Fruit fly (Drosophila melanogaster) whole organism, embryonic: ENCODE results near the gene CG12589.

Experiments used
- Abd-B ChIP-seq: fragments of 200-800 bp; sonication (Bioruptor generic); optimal IDR thresholded peaks from 2 replicates; lab custom pipeline; 2018; ENCODE audit warnings: missing biosample characterization, mild to moderate bottlenecking, missing genetic modification characterization, moderate library complexity
- Aef1 ChIP-seq: fragments of 200-800 bp; sonication (Bioruptor generic); IDR thresholded peaks from 3 replicates; pipeline ENCODE4 v1.3.6; 2022; ENCODE audit warnings: missing biosample characterization, missing genetic modification characterization
- B-H1 ChIP-seq: fragments of 200-800 bp; sonication (Bioruptor generic); IDR thresholded peaks from 3 replicates; pipeline ENCODE4 v1.3.6; 2022; ENCODE audit warnings: missing biosample characterization, missing genetic modification characterization
- BEAF-32 ChIP-seq: fragments of 200-800 bp; sonication (Bioruptor generic); optimal IDR thresholded peaks from 3 replicates; lab custom pipeline; 2017; ENCODE audit warnings: missing biosample characterization, missing genetic modification characterization, mild to moderate bottlenecking, moderate library complexity, missing genetic modification reagents
- BtbVII ChIP-seq: fragments of 200-800 bp; sonication (Bioruptor generic); optimal IDR thresholded peaks from 3 replicates; lab custom pipeline; 2017; ENCODE audit warnings: missing biosample characterization, mild to moderate bottlenecking, missing genetic modification characterization
- CG10462 ChIP-seq: fragments of 200-800 bp; sonication (Bioruptor generic); optimal IDR thresholded peaks from 2 replicates; lab custom pipeline; 2016; ENCODE audit warnings: missing biosample characterization, missing genetic modification characterization
- CG11695 ChIP-seq: fragments of 200-800 bp; sonication (Bioruptor generic); IDR thresholded peaks from 3 replicates; pipeline ENCODE4 v1.3.6; 2022; ENCODE audit warnings: missing biosample characterization, missing genetic modification characterization
- CG12659 ChIP-seq: fragments of 200-800 bp; sonication (Bioruptor generic); optimal IDR thresholded peaks from 3 replicates; lab custom pipeline; 2017; ENCODE audit warnings: mild to moderate bottlenecking, missing biosample characterization, missing genetic modification reagents, missing genetic modification characterization
- CG17829 ChIP-seq: fragments of 200-800 bp; optimal IDR thresholded peaks from 2 replicates; lab custom pipeline; 2019; ENCODE audit warnings: missing biosample characterization, mild to moderate bottlenecking, missing genetic modification characterization, moderate library complexity
- CG1792 ChIP-seq: fragments of 200-800 bp; sonication (Bioruptor generic); optimal IDR thresholded peaks from 2 replicates; lab custom pipeline; 2016; ENCODE audit warnings: missing biosample characterization, missing genetic modification characterization
- CG1832 ChIP-seq: fragments of 200-800 bp; sonication (Bioruptor generic); optimal IDR thresholded peaks from 2 replicates; lab custom pipeline; 2017; ENCODE audit warnings: missing biosample characterization, mild to moderate bottlenecking, missing genetic modification characterization, inconsistent platforms
- CG2678 ChIP-seq: fragments of 200-800 bp; sonication (Bioruptor generic); optimal IDR thresholded peaks from 3 replicates; lab custom pipeline; 2019; ENCODE audit warnings: missing biosample characterization, mild to moderate bottlenecking, missing genetic modification characterization, moderate library complexity
- CG3065 ChIP-seq: fragments of 200-800 bp; sonication (Bioruptor generic); optimal IDR thresholded peaks from 2 replicates; lab custom pipeline; 2016; ENCODE audit warnings: missing biosample characterization, missing genetic modification characterization
- CG32532 ChIP-seq: fragments of 200-800 bp; sonication (Bioruptor generic); IDR thresholded peaks from 2 replicates; pipeline ENCODE4 v1.3.6; 2022; ENCODE audit warnings: missing biosample characterization, missing genetic modification characterization
- CG32767 ChIP-seq: fragments of 200-800 bp; sonication (Bioruptor generic); IDR thresholded peaks from 2 replicates; pipeline ENCODE4 v1.3.6; 2022; ENCODE audit warnings: missing biosample characterization, missing genetic modification characterization
- CG43689 ChIP-seq: fragments of 200-800 bp; sonication (Bioruptor generic); IDR thresholded peaks from 2 replicates; pipeline ENCODE4 v1.3.6; 2022; ENCODE audit warnings: missing biosample characterization, missing genetic modification characterization
- CG4424 ChIP-seq: fragments of 200-800 bp; sonication (Bioruptor generic); optimal IDR thresholded peaks from 3 replicates; lab custom pipeline; 2016; ENCODE audit warnings: missing biosample characterization, missing genetic modification characterization
- CG4707 ChIP-seq: fragments of 200-800 bp; sonication (Bioruptor generic); optimal IDR thresholded peaks from 2 replicates; lab custom pipeline; 2018; ENCODE audit warnings: missing biosample characterization, mild to moderate bottlenecking, missing genetic modification characterization, moderate library complexity
- CG6272 ChIP-seq: fragments of 200-800 bp; sonication (Bioruptor generic); IDR thresholded peaks from 2 replicates; pipeline ENCODE4 v1.3.6; 2022; ENCODE audit warnings: missing biosample characterization, missing genetic modification characterization
- CG7963 ChIP-seq: fragments of 200-800 bp; sonication (Bioruptor generic); IDR thresholded peaks from 3 replicates; pipeline ENCODE4 v1.3.6; 2022; ENCODE audit warnings: missing biosample characterization, missing genetic modification characterization; ENCODE audit not compliant: partially characterized antibody
- CG8281 ChIP-seq: fragments of 200-800 bp; sonication (Bioruptor generic); optimal IDR thresholded peaks from 2 replicates; lab custom pipeline; 2018; ENCODE audit warnings: missing biosample characterization, mild to moderate bottlenecking, missing genetic modification characterization, moderate library complexity
- CG8944 ChIP-seq: fragments of 200-800 bp; sonication (Bioruptor generic); optimal IDR thresholded peaks from 3 replicates; lab custom pipeline; 2016; ENCODE audit warnings: missing biosample characterization, missing genetic modification characterization
- CG9817 ChIP-seq: fragments of 200-800 bp; sonication (Bioruptor generic); optimal IDR thresholded peaks from 2 replicates; lab custom pipeline; 2018; ENCODE audit warnings: missing biosample characterization, mild to moderate bottlenecking, missing genetic modification characterization, moderate library complexity
- CG9876 ChIP-seq: fragments of 200-800 bp; sonication (Bioruptor generic); optimal IDR thresholded peaks from 2 replicates; lab custom pipeline; 2016; ENCODE audit warnings: missing biosample characterization, missing genetic modification characterization
- Chrac-16 ChIP-seq: fragments of 200-800 bp; sonication (Bioruptor generic); optimal IDR thresholded peaks from 3 replicates; lab custom pipeline; 2016; ENCODE audit warnings: missing biosample characterization, missing genetic modification characterization
- Dip2 ChIP-seq: fragments of 200-800 bp; sonication (Bioruptor generic); IDR thresholded peaks from 2 replicates; pipeline ENCODE4 v1.3.6; 2022; ENCODE audit warnings: missing biosample characterization, missing genetic modification characterization
- E2f2 ChIP-seq: fragments of 200-800 bp; sonication (Bioruptor generic); IDR thresholded peaks from 2 replicates; pipeline ENCODE4 v1.3.6; 2022; ENCODE audit warnings: missing biosample characterization, missing genetic modification characterization
- Mad ChIP-seq: fragments of 200-800 bp; sonication (Bioruptor generic); optimal IDR thresholded peaks from 2 replicates; lab custom pipeline; 2016; ENCODE audit warnings: missing biosample characterization, missing genetic modification characterization
- Max ChIP-seq: fragments of 200-800 bp; sonication (Bioruptor generic); optimal IDR thresholded peaks from 2 replicates; lab custom pipeline; 2016; ENCODE audit warnings: missing biosample characterization, mild to moderate bottlenecking, missing genetic modification characterization
- Oaz ChIP-seq: fragments of 200-800 bp; sonication (Bioruptor generic); IDR thresholded peaks from 2 replicates; pipeline ENCODE4 v1.3.6; 2022; ENCODE audit warnings: missing biosample characterization, missing genetic modification characterization
- Ravus ChIP-seq: fragments of 200-800 bp; sonication (Bioruptor generic); IDR thresholded peaks from 2 replicates; pipeline ENCODE4 v1.3.6; 2022; ENCODE audit warnings: missing biosample characterization, missing genetic modification characterization
- YL-1 ChIP-seq: fragments of 200-800 bp; sonication (Bioruptor generic); optimal IDR thresholded peaks from 3 replicates; lab custom pipeline; 2017; ENCODE audit warnings: missing biosample characterization, mild to moderate bottlenecking, missing genetic modification characterization
- ato ChIP-seq: fragments of 200-800 bp; sonication (Bioruptor generic); IDR thresholded peaks from 2 replicates; pipeline ENCODE4 v1.3.6; 2022; ENCODE audit warnings: missing biosample characterization, missing genetic modification characterization; ENCODE audit not compliant: partially characterized antibody
- chinmo ChIP-seq: fragments of 200-800 bp; sonication (Bioruptor generic); IDR thresholded peaks from 4 replicates; pipeline ENCODE4 v1.3.6; 2022; ENCODE audit warnings: missing biosample characterization, missing genetic modification characterization; ENCODE audit not compliant: partially characterized antibody
- chm ChIP-seq: fragments of 200-800 bp; sonication (Bioruptor generic); IDR thresholded peaks from 2 replicates; pipeline ENCODE4 v1.3.6; 2022; ENCODE audit warnings: missing biosample characterization, missing genetic modification characterization
- chn ChIP-seq: fragments of 200-800 bp; sonication (Bioruptor generic); optimal IDR thresholded peaks from 2 replicates; lab custom pipeline; 2016; ENCODE audit warnings: missing biosample characterization, missing genetic modification characterization
- crp ChIP-seq, 2 experiments: fragments of 200-800 bp; sonication (Bioruptor generic); optimal IDR thresholded peaks; 2 replicates in 1 of 2; 3 replicates in 1 of 2; lab custom pipeline; 2017; ENCODE audit warnings: missing biosample characterization in 2 of 2, missing genetic modification characterization in 2 of 2, mild to moderate bottlenecking in 1 of 2, moderate library complexity in 1 of 2
- danr ChIP-seq: fragments of 200-800 bp; sonication (Bioruptor generic); IDR thresholded peaks from 2 replicates; pipeline ENCODE4 v1.3.6; 2022; ENCODE audit warnings: missing biosample characterization, missing genetic modification characterization
- gem ChIP-seq: fragments of 200-800 bp; sonication (Bioruptor generic); optimal IDR thresholded peaks from 2 replicates; lab custom pipeline; 2019; ENCODE audit warnings: missing biosample characterization, mild to moderate bottlenecking, missing genetic modification characterization, moderate library complexity
- gfzf ChIP-seq: fragments of 200-800 bp; sonication (Bioruptor generic); optimal IDR thresholded peaks from 2 replicates; lab custom pipeline; 2016; ENCODE audit warnings: missing biosample characterization, mild to moderate bottlenecking, missing genetic modification characterization, moderate library complexity
- hkb ChIP-seq, 2 experiments: fragments of 200-800 bp in 1 of 2; fragments of >200 bp in 1 of 2; sonication (Bioruptor generic) in 1 of 2; IDR thresholded peaks in 1 of 2; optimal IDR thresholded peaks in 1 of 2; 2 replicates each; pipeline versions ENCODE4 v1.3.6 to Lab custom; 2017 to 2022; ENCODE audit warnings: missing biosample characterization in 1 of 2, missing genetic modification characterization in 1 of 2
- lbe ChIP-seq: fragments of 200-800 bp; sonication (Bioruptor generic); optimal IDR thresholded peaks from 2 replicates; lab custom pipeline; 2016; ENCODE audit warnings: missing biosample characterization, mild to moderate bottlenecking, missing genetic modification characterization
- nom ChIP-seq: fragments of 200-800 bp; sonication (Bioruptor generic); optimal IDR thresholded peaks from 2 replicates; lab custom pipeline; 2017; ENCODE audit warnings: missing biosample characterization, missing genetic modification characterization, mild to moderate bottlenecking, moderate library complexity, missing genetic modification reagents
- salm ChIP-seq: fragments of 200-800 bp; sonication (Bioruptor generic); optimal IDR thresholded peaks from 2 replicates; lab custom pipeline; 2018; ENCODE audit warnings: missing biosample characterization, mild to moderate bottlenecking, missing genetic modification characterization
- sim ChIP-seq: fragments of 200-800 bp; sonication (Bioruptor generic); IDR thresholded peaks from 2 replicates; pipeline ENCODE4 v1.3.6; 2022; ENCODE audit warnings: missing biosample characterization, missing genetic modification characterization
- tin ChIP-seq: fragments of 200-800 bp; sonication (Bioruptor generic); optimal IDR thresholded peaks from 3 replicates; lab custom pipeline; 2016; ENCODE audit warnings: missing biosample characterization, missing genetic modification characterization
- trem ChIP-seq: fragments of 200-800 bp; optimal IDR thresholded peaks from 3 replicates; lab custom pipeline; 2019; ENCODE audit warnings: missing biosample characterization, mild to moderate bottlenecking, missing genetic modification characterization, moderate library complexity
- ttk ChIP-seq: fragments of 200-800 bp; sonication (Bioruptor generic); IDR thresholded peaks from 2 replicates; pipeline ENCODE4 v2.1.2; 2022; ENCODE audit warnings: missing biosample characterization, missing genetic modification characterization
- tx ChIP-seq: fragments of 200-800 bp; sonication (Bioruptor generic); optimal IDR thresholded peaks from 2 replicates; lab custom pipeline; 2016; ENCODE audit warnings: missing biosample characterization, missing genetic modification characterization
- zfh1 ChIP-seq: fragments of 200-800 bp; sonication (Bioruptor generic); IDR thresholded peaks from 3 replicates; pipeline ENCODE4 v1.3.6; 2022; ENCODE audit warnings: missing biosample characterization, missing genetic modification characterization

Gene CG12589

dm6 chr3R:5126884-5127283 is 11.9 kb downstream of the CG12589 start (continued):
- TF ChIP-seq danr (0 out of 2 replicates have a peak, but pooled peaks have one; percentile 22), trem (tag; lab: Kevin White, UChicago) (peak; percentile 77), CG17829 (tag; lab: Kevin White, UChicago) (peak; percentile 81), CG8281 (no peak), tin (GFP tag; lab: Kevin White, UChicago) (peak; percentile 74), crp (GFP tag; optimal IDR thresholded peaks at IDR 0.05; lab: Kevin White, UChicago) (no peak), CG3065 (peak; percentile 64), CG1792 (GFP tag; lab: Kevin White, UChicago) (peak; percentile 19), zfh1 (GFP tag; lab: Robert Waterston, UW) (peak; percentile 67), lbe (GFP tag; lab: Kevin White, UChicago) (no peak), Abd-B (GFP tag; lab: Kevin White, UChicago) (peak; percentile 95), CG10462 (GFP tag; lab: Kevin White, UChicago) (peak; percentile 26), CG11695 (no peak), chm (GFP tag; lab: Robert Waterston, UW) (no peak), Dip2 (GFP tag; lab: Robert Waterston, UW) (peak; percentile 58), Mad (GFP tag; lab: Kevin White, UChicago) (peak; percentile 71), CG4707 (GFP tag; lab: Kevin White, UChicago) (peak; percentile 39), CG32767 (GFP tag; lab: Robert Waterston, UW) (no peak), chn (GFP tag; lab: Kevin White, UChicago) (peak; percentile 71), Aef1 (GFP tag; lab: Robert Waterston, UW) (peak; percentile 60; the same call in 2 of the 3 replicates), nom (GFP tag; lab: Kevin White, UChicago) (no peak), BtbVII (GFP tag; lab: Kevin White, UChicago) (peak; percentile 20), ato (GFP tag; lab: Robert Waterston, UW) (no peak), BEAF-32 (GFP tag; lab: Kevin White, UChicago) (peak; percentile 19), CG9817 (tag; lab: Kevin White, UChicago) (peak; percentile 84), CG7963 (GFP tag; lab: Robert Waterston, UW) (no peak), B-H1 (GFP tag; lab: Robert Waterston, UW) (no peak; the same call in 2 of the 3 replicates), CG6272 (no peak), Oaz (0 out of 2 replicates have a peak, but pooled peaks have one; percentile 16), gem (tag; lab: Kevin White, UChicago) (peak; percentile 68), CG2678 (tag; lab: Kevin White, UChicago) (peak; percentile 34), ttk (GFP tag; lab: Robert Waterston, UW) (no peak; the same call in 1 of the 2 replicates), Chrac-16 (GFP tag; lab: Kevin White, UChicago) (peak; percentile 74), CG32532 (GFP tag; lab: Robert Waterston, UW) (peak; percentile 85), Max (peak; percentile 5), E2f2 (GFP tag; lab: Robert Waterston, UW) (peak; percentile 74), CG8944 (GFP tag; lab: Kevin White, UChicago) (peak; percentile 78), CG1832 (GFP tag; lab: Kevin White, UChicago) (no peak), gfzf (GFP tag; lab: Kevin White, UChicago) (peak; percentile 39), CG43689 (GFP tag; lab: Robert Waterston, UW) (0 out of 2 replicates have a peak, but pooled peaks have one; percentile 16), Ravus (GFP tag; lab: Robert Waterston, UW) (no peak; the same call in 1 of the 2 replicates), tx (peak; percentile 47), CG4424 (peak; percentile 67), YL-1 (no peak), CG12659 (GFP tag; lab: Kevin White, UChicago) (peak; percentile 80), CG9876 (GFP tag; lab: Kevin White, UChicago) (peak; percentile 86), chinmo (GFP tag; lab: Robert Waterston, UW) (no peak), salm (tag; lab: Kevin White, UChicago) (no peak), sim (GFP tag; lab: Robert Waterston, UW) (no peak), hkb (optimal IDR thresholded peaks at IDR 0.05; lab: Kevin White, UChicago) (no peak), hkb (GFP tag; IDR thresholded peaks at IDR 0.05; lab: Robert Waterston, UW) (no peak)
